Worm (Caenorhabditis elegans) whole organism, dauer: ENCODE measurements around the gene osm-5.

ENCODE experiments used
- unc-62 ChIP-seq: sonication (generic microtip); optimal IDR thresholded peaks from 2 replicates; lab custom pipeline; 2017; ENCODE audit warnings: missing biosample characterization, missing genetic modification reagents, missing genetic modification characterization

osm-5 gene

DNA sequence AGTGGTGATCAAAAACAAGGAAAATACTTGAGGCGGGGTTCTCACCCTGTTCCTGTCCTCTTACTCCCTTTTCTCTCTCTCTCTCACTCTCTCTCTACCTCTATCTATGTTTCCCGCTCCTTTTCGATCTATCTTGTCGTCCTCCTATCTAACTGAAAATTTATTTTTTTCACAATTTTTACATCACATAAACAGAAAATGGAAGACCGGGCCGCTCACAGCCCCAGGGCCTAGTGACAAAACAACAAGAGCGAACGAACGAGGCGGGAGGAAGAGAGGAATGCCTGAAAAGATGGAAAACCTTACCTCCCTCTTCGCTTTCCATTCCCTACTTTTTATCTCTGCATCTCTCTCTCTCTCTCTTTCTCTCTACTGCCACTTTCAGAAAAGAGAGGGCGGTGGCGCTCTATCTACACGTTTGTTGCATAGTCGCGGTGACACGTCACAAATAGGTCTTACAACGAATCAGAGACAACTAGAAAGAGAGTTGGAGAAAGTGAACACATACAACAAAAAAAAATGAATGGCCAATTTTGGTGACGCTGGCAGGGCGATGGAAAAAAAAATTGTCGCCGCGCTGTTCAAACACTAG, 13.2 kb upstream of the osm-5 start:
- TF ChIP-seq unc-62: no peak

DNA sequence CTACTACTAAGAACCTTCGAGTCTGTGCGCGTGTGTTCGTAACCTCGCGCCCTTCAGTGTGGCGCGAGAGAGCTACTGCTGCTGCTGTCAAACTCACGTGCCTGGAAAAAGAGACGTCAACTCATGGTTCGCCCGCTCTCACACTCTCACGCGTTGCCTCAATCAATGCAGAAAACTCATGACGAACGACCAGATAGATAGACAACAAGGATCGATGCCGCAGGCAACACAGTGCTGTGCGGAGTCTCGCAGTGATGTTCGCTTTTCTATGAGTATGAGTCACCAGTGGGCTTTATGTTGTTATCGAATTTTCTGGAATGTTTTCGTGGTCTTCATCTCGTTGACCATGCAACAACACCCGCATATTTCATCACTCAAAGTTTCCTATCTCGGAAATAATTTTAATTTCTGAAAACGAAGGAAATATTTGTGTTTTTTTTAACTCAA, 12.5 kb upstream of the osm-5 start:
- TF ChIP-seq unc-62: no peak

DNA sequence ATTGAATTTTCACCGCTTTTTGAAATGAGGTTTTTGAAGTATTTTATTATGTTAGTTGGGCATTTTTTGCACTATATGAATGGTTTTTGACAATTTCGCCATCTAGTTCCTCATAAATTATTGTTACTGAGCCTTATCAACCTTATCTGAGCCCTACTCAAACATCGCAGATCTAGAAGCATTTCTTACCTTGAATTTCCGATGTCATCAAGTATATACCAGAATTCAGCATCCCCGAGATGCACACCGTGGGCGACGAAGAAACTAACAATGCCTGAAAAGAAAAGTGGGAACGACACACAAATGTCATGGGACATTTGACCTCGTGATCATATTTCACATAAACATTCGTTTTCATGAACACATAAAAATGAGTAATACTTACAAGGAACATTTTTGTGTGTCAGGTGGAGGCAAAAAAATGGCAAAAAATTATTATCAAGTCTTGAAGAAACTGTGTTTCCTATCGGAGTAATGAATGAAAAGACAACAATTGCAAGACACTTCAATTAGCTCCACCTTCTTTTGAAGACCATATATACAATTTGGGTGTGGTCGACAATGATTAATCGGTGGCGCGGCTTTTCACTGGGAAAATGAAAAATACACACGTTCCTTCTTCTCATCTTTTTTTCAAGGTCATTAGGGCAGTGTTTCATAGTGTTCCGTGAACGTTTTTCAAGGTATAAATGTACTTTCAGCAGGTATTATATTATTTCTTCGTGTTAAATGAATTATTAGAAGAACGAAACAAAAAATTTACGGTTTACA, 11.6 kb upstream of the osm-5 start:
- no peak for TF ChIP-seq unc-62

DNA sequence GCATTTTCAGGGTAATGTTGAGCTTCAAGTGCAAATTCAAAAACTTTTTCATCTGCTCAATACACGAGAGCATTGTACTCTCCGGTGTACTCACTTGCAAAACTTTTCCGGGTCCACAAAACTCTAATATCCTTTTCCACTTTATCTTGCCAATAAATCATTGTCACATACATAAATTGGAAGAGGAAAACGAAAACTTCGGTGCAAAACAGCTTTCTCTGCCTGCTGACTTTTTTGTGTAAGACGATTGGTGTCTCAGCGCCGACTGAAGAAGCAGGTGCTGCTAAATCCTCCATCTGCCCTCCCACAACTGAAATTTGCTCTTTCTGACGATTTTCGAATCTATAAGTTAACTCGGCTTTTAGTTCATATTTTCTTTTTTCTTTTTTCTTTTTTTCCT, 8.6 kb upstream of the osm-5 start:
- TF ChIP-seq unc-62: no peak

DNA sequence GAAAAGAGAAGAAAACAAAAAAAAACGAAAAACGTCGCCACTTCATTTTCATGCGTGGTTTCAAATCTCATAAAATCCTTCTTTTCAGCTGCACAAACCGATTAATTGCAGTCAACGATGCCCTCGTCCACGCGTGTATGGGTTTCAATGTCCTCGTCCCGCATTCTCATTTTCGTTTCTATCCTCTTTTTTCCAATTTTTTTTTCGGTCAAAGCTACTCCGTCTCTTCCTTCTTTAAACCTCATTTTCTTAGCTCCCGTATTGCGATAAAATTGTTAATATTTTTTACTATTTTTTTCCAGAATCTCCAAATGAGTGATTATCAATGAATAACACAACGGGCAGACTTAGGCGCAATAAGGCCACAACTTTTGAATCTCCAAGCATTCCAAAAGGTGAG, 7.9 kb upstream of the osm-5 start, which contains the start of gene aakg-3:
Gene aakg-3 (plus strand): TSS at position 301 of the 400 bp plus-strand sequence.
- no peak for TF ChIP-seq unc-62

DNA sequence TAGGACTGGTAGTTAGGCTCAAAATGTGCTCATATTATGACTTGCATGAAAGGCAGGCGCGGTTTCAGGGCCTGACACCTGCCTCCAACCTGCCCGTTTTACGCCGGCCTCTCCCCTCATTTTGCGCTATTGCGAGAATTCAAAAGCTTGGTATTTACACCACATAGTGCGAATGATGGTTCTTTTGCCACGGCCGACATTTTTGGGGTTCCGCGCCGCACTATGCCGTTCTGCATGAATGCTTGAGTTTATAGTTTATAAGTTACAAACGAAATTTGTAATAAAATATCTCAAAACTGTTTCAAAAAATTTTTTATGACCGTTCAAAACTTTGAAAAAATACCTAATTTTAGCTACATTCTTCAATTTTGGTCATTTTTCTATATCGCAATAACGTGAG, 6.0 kb upstream of the osm-5 start:
- TF ChIP-seq unc-62: no peak

DNA sequence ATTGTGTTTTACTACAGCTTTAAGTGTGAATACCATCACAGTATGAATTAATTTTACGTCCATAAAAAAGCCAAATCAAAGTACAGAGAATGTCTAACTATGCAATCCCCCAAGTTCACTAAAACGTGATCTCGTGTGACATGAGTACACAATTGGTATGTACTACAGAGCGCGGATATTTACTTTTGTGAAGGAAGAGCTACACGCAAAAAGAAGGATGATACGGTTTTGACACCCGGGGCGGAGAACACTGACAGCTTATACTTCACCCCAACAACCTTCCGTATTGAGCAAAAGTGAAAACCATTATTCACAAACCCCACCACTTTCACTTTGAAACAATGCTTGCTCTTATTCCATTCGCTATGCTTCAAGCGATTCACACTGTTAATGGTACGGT, 2.3 kb upstream of the osm-5 start, which contains the start of gene nspg-5:
Gene nspg-5 (plus strand): TSS at position 301 of the 400 bp plus-strand sequence.
- no peak for TF ChIP-seq unc-62

DNA sequence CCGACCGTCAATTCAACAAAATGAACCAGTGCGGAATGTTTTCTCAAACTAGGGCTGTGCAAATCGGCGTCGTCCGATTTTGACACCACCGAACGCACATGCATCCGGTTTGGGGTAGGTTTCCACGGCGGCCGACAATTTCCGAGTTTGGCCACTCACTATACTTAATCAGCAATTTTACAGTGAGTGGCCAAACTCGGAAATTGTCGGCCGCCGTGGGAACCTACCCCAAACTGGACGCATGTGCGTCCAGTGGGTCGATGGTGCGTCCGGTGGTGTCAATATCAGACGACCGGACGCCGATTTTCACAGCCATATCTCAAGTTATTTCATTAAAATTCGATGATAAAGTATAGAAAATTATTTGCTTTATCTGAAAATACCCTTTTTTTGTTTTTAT, 6.1 kb downstream of the osm-5 start:
- no peak for TF ChIP-seq unc-62

DNA sequence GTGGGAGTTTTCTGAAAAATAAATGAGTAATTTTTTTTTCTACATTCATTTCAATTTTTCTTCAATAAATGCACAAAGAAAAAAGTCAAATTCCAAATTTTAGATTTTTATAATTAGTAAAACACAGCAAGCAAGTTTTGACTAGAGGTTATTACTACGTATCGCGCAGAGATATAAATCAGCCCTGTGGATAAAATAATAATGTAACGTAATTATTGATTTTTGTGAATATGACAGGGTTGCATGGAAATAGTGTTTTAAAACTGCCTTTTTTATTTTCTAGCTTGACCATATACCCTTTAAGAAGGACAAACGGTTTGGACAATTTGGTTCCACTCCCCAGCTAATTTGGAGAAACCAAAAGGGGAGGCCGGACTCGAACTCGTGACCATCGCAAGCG, 12.3 kb downstream of the osm-5 start:
- TF ChIP-seq unc-62: no peak

DNA sequence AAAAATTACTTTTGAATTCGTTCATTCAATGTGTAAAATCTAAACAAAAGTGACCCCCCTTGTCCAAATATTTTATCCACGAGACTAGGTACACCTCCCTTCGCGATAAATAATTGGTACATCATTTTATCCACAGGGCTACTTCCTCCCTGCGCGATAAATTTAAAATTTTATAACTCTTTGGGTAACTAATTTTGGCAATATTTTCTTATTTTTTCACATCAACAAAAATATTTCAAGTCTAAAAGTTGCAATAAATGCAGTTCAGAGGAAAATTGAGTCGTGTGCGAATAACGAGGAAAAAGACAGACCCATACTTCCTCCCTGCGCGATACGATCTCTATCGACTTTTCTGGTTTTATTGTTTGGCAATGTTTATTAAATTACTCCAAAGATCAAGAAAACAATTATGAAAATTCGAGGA, 12.9 kb downstream of the osm-5 start:
- peak; percentile 73 for TF ChIP-seq unc-62

DNA sequence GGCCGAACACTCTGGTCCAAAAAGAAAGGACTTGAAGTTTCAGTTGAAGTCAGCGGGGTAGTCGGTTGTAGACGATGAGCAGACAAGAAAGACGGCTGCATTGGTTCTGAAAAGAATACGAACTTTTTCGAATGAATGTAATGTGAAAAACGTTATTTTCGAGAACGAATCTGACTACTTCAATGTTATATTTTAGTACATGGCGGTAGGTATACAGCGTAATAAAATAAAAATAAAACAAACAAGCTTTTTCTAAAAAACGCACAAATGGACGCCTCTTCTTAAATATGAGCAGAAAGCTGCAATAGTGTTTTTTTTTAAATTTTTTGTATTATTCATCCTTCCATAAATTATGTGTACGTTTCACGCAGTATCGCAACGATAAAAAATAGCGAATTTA, 15.6 kb downstream of the osm-5 start, which contains the start of gene Y41G9A.17:
Gene Y41G9A.17 (minus strand): TSS at position 101 of the 400 bp plus-strand sequence.
- no peak for TF ChIP-seq unc-62

DNA sequence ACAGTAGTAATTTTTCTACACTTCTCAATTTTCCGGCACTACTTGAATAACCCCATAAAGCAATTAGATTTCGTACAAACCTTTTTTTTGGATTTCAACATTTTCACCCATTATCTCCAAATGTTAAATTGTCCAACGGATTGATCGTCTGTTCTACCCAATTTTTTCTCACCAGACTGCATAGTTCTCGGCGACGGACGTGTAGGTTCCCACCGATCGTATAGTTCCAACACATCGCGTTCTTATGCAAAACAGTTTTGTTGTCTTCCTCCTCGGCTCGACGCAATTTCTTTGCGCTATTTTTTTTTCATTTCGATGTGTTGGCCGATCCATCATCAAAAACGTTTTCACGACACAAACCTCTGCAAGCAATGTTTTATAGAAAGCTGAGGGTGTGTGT, 19.6 kb downstream of the osm-5 start, which contains the start of gene Y41G9A.6:
Gene Y41G9A.6 (minus strand): TSS at position 101 of the 400 bp plus-strand sequence.
- no peak for TF ChIP-seq unc-62

DNA sequence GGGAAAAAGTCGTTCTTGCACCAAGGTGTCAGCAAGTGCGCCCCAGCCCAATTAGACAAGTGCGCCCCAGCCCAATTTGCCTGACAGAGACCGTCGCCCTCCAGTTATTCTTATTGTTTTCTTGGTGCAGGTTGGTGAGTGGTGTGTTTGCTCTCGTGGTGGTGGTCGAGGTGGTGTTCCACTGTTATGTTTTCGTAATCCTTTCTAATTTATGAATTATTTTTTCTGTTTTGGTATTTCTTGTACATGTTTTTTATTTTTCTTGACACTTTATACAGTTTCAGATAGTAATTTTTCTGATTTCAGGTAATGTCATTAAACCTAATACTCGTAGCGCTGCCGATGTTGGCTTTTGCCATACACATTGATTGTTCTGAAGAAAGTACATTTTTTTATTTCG, 25.1 kb downstream of the osm-5 start, which contains the start of gene Y48D7A.1:
Gene Y48D7A.1 (plus strand): TSS at position 301 of the 400 bp plus-strand sequence.
- TF ChIP-seq unc-62: no peak

DNA sequence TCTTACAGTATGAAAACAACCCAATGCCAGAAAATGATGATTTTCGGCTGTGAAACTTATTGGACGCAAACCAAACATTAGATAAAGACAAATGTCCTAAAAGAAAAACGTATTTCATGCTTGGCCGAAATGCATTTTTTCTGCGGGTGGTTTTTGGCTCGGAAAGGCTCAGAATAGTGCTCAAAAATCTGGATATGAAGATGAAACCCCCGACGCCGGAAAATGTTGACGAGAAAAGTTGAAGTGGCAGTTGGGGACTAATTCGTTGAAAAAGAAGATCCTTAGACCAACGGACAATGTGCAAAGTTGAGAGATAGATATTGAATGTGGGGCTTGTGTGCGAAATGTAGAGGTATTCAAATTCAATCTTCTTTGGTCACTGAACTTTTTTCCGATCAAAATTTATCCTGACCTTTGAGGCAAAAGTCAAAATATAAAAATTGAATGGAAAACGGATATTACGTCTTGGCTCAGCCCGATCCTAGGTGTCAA, 34.5 kb downstream of the osm-5 start, which contains the start of gene flp-18:
Gene flp-18 (minus strand): TSS at position 51 of the 492 bp plus-strand sequence.
- no peak for TF ChIP-seq unc-62

DNA sequence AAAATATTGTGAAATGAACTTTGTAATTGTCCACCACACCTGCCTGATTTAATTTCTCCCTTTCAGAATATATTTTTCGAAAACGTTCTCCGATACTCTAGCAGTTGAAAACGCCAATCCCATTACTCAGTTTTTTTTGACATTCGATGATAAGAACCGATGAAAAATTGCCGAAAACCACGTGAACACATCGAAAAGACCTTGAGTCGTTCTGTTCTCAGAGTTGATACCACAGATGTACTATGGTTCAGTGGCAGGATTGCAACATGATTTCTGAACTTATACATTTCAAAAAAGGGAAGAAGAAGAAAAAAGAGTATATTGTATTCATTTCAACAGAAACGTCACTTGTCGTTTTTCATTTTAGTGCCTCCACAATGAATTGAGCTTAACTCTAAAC, 35.9 kb downstream of the osm-5 start:
- no peak for TF ChIP-seq unc-62

DNA sequence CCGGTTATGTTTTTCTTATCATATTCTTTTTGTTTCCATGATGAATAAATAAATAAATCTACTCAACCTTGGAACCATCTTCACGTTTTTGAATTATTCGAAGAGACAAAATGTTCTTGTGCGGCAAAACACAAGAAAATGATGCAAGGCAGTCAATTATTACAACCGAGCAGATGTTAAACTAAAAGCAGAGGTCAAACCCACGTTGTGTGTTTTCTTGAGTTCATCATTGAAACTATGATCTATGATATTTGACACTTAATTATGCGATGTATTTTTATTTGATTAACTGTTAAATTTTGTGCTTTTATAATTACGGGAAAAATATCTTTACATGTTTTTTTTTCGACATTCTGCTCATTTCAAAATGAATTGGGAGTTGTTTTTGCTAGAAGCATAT, 37.4 kb downstream of the osm-5 start:
- TF ChIP-seq unc-62: no peak

DNA sequence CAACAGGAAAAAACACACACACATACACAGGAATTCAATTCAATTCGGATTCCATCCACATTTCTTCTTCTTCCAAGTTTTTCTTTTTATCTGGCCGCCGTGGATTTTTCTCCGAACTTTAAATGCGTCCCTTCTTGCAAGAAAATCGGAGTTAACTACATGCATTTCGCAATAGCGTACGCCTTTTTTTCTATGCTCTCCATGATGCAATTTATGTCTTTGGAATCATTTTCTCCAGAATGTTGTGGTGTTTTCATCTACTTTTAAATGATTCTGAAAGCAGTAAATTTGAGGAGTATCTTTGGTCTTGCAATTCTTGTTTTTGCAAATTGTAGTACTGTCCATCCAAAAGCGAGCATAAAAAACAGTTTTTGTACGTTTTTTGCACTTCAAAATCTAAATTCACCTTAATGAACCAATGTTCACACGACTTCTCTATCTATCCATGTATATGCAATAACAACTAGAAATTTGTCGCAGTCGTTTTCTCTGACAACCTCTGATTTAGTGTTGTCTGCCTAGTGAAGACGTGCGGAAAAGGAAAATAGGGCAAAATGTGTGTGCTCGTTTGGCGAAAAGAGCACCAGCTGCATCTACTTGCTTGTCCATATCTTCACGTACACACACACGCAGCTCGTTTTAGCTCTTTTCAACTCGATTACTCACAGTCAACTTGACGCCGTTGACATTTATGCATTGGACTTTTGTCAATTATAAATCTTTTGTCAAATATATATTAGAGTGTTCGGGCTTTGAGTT, 38.4 kb downstream of the osm-5 start:
- no peak for TF ChIP-seq unc-62
